Fruit fly (Drosophila melanogaster) whole organism, adult: ENCODE results near the gene CG9008.

Experiments used
- CG11617 ChIP-seq: fragments of 200-800 bp; sonication (Bioruptor generic); optimal IDR thresholded peaks from 2 replicates; lab custom pipeline; 2017; ENCODE audit warnings: mild to moderate bottlenecking, missing biosample characterization, missing genetic modification reagents, missing genetic modification characterization
- CG12768 ChIP-seq: fragments of 200-800 bp; sonication (Bioruptor generic); optimal IDR thresholded peaks from 2 replicates; lab custom pipeline; 2017; ENCODE audit warnings: missing biosample characterization, missing genetic modification characterization, mild to moderate bottlenecking, moderate library complexity, missing genetic modification reagents
- CG14711 ChIP-seq: fragments of 200-800 bp; sonication (Bioruptor generic); optimal IDR thresholded peaks from 2 replicates; lab custom pipeline; 2018; ENCODE audit warnings: missing biosample characterization, mild to moderate bottlenecking, missing genetic modification characterization, moderate library complexity
- CG1620 ChIP-seq: fragments of 200-800 bp; sonication (Bioruptor generic); optimal IDR thresholded peaks from 2 replicates; lab custom pipeline; 2016; ENCODE audit warnings: missing biosample characterization, missing genetic modification characterization
- CG33017 ChIP-seq: fragments of 200-800 bp; sonication (Bioruptor generic); optimal IDR thresholded peaks from 2 replicates; lab custom pipeline; 2018; ENCODE audit warnings: missing biosample characterization, mild to moderate bottlenecking, missing genetic modification characterization, moderate library complexity
- CG5204 ChIP-seq: fragments of 200-800 bp; sonication (Bioruptor generic); optimal IDR thresholded peaks from 2 replicates; lab custom pipeline; 2016; ENCODE audit warnings: missing biosample characterization, missing genetic modification characterization
- CG7045 ChIP-seq: fragments of 200-800 bp; sonication (Bioruptor generic); optimal IDR thresholded peaks from 2 replicates; lab custom pipeline; 2017; ENCODE audit warnings: missing biosample characterization, mild to moderate bottlenecking, missing genetic modification characterization
- CG7101 ChIP-seq: fragments of 200-800 bp; sonication (Bioruptor generic); optimal IDR thresholded peaks from 2 replicates; lab custom pipeline; 2018; ENCODE audit warnings: missing biosample characterization, mild to moderate bottlenecking, missing genetic modification characterization, moderate library complexity
- Clk ChIP-seq: fragments of 200-800 bp; sonication (Bioruptor generic); optimal IDR thresholded peaks from 2 replicates; lab custom pipeline; 2017; ENCODE audit warnings: missing biosample characterization, missing genetic modification characterization
- Crg-1 ChIP-seq: fragments of 200-800 bp; sonication (Bioruptor generic); optimal IDR thresholded peaks from 2 replicates; lab custom pipeline; 2016; ENCODE audit warnings: missing biosample characterization, missing genetic modification characterization
- Hr96 ChIP-seq: fragments of 200-800 bp; sonication (Bioruptor generic); optimal IDR thresholded peaks from 2 replicates; lab custom pipeline; 2016; ENCODE audit warnings: missing biosample characterization, missing genetic modification characterization
- Mnt ChIP-seq: fragments of 200-800 bp; sonication (Bioruptor generic); optimal IDR thresholded peaks from 2 replicates; lab custom pipeline; 2016; ENCODE audit warnings: missing biosample characterization, mild to moderate bottlenecking, missing genetic modification characterization
- bab1 ChIP-seq: fragments of 200-800 bp; sonication (Bioruptor generic); optimal IDR thresholded peaks from 3 replicates; lab custom pipeline; 2019; ENCODE audit warnings: missing biosample characterization, mild to moderate bottlenecking, missing genetic modification characterization, moderate library complexity
- cic ChIP-seq: fragments of 200-800 bp; sonication (Bioruptor generic); optimal IDR thresholded peaks from 2 replicates; lab custom pipeline; 2017; ENCODE audit warnings: missing biosample characterization, mild to moderate bottlenecking, missing genetic modification characterization, moderate library complexity
- cnc ChIP-seq, 2 experiments: fragments of >200 bp; optimal IDR thresholded peaks; 2 replicates each; lab custom pipeline; 2017
- kay ChIP-seq: fragments of 200-800 bp; sonication (Bioruptor generic); peaks from one replicate; lab custom pipeline; 2016; ENCODE audit warnings: missing biosample characterization, missing genetic modification characterization, borderline replicate concordance
- ovo ChIP-seq: fragments of 200-800 bp; sonication (Bioruptor generic); optimal IDR thresholded peaks from 2 replicates; lab custom pipeline; 2016; ENCODE audit warnings: missing biosample characterization, missing genetic modification characterization
- pad ChIP-seq: fragments of 200-800 bp; sonication (Bioruptor generic); optimal IDR thresholded peaks from 3 replicates; lab custom pipeline; 2017; ENCODE audit warnings: missing biosample characterization, missing genetic modification characterization, mild to moderate bottlenecking, moderate library complexity, missing genetic modification reagents
- tj ChIP-seq: fragments of 200-800 bp; sonication (Bioruptor generic); optimal IDR thresholded peaks from 3 replicates; lab custom pipeline; 2017; ENCODE audit warnings: missing biosample characterization, mild to moderate bottlenecking, missing genetic modification characterization, moderate library complexity
- toe ChIP-seq: fragments of 200-800 bp; sonication (Bioruptor generic); optimal IDR thresholded peaks from 2 replicates; lab custom pipeline; 2016; ENCODE audit warnings: missing biosample characterization, missing genetic modification characterization

CG9008 gene

DNA sequence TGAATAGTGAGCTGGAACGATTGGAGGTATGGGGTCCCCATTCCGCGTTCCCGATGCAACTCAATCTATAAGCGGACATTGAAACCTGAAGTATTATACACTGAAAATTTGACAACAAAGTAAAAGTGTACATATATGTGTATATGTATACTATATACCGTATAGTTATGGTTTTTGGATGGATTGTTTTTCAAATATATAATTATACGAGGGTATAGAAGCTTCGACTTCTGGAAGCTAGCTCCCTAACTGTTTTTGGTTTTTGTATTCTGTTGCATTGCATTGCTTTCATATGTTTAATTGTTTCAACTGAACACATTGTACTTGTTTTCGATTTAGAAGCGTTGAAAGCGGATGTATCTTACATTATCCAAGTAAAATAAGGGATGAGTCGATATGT is 33.2 kb upstream of the CG9008 start, which contains the start of gene CG16888:
TSS of gene CG16888 (minus strand) at position 101 of the 400 bp plus-strand sequence.
- no peak for TF ChIP-seq CG1620 (GFP tag; lab: Kevin White, UChicago)
- no peak for TF ChIP-seq CG14711
- TF ChIP-seq tj (GFP tag; lab: Kevin White, UChicago): no peak
- TF ChIP-seq Hr96 (GFP tag; lab: Kevin White, UChicago): no peak
- TF ChIP-seq CG7101 (tag; lab: Kevin White, UChicago): no peak
- no peak for TF ChIP-seq kay (GFP tag; lab: Kevin White, UChicago)
- TF ChIP-seq Mnt: no peak

DNA sequence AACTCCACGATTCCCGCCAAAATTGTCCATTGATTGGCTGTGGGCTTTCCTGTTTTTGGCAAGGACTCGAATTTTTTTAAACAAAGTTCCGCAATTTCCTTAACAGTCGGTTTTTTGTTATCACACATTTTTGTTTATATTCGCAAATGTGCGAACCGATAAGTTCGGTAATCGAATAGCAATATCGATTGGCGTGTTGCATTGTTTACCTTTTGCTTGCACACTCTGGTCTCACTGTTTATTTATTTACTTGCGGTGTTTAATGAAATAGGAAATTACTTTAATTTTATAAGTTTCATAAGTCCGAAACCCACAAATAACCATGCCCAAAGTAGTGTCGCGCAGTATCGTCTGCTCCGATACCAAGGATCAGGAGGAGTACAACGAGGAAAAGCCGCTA is 31.4 kb upstream of the CG9008 start, which contains the start of the genes Adat1 and CG16865:
TSS of gene Adat1 (minus strand) at position 152 of the 400 bp plus-strand sequence.
TSS of gene CG16865 (plus strand) at position 200 of the 400 bp plus-strand sequence.
- TF ChIP-seq Hr96 (GFP tag; lab: Kevin White, UChicago) (no peak), CG33017 (tag; lab: Kevin White, UChicago) (no peak), toe (GFP tag; lab: Kevin White, UChicago) (no peak), tj (GFP tag; lab: Kevin White, UChicago) (no peak), Mnt (peak; percentile 23), Clk (GFP tag; lab: Kevin White, UChicago) (no peak), kay (GFP tag; lab: Kevin White, UChicago) (no peak), CG7045 (no peak), pad (GFP tag; lab: Kevin White, UChicago) (no peak), CG14711 (no peak), CG12768 (GFP tag; lab: Kevin White, UChicago) (no peak), CG7101 (tag; lab: Kevin White, UChicago) (no peak), CG1620 (GFP tag; lab: Kevin White, UChicago) (no peak), cnc (optimal IDR thresholded peaks at IDR 0.05; lab: Kevin White, UChicago) (no peak), cic (peak; percentile 22), bab1 (GFP tag; lab: Kevin White, UChicago) (peak; percentile 13), ovo (GFP tag; lab: Kevin White, UChicago) (no peak), CG5204 (no peak)

DNA sequence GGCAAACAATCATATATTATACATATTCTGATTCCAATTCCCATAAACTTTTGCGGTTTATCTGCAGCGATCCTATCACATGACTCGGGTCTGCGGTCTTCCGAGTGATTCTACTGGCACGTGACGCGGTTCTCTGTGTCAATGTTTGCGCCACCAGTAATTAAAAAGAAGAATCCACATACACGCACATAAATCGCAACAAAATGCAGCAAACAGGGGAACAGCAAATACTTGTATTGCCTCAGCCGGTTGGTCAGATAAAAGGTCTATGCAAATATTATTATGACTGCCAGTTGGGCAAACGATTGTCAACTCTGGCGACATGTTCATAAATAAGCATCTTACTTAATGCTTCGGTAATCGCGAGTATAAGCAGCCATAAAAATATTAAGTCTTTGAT is 28.0 kb upstream of the CG9008 start:
- TF ChIP-seq kay (GFP tag; lab: Kevin White, UChicago) (no peak), bab1 (GFP tag; lab: Kevin White, UChicago) (no peak), toe (GFP tag; lab: Kevin White, UChicago) (no peak), Crg-1 (GFP tag; lab: Kevin White, UChicago) (peak; percentile 45), Mnt (peak; percentile 10), tj (GFP tag; lab: Kevin White, UChicago) (no peak), pad (GFP tag; lab: Kevin White, UChicago) (no peak), ovo (GFP tag; lab: Kevin White, UChicago) (peak; percentile 43), Clk (GFP tag; lab: Kevin White, UChicago) (no peak), CG14711 (no peak), cnc (optimal IDR thresholded peaks at IDR 0.05; lab: Kevin White, UChicago) (no peak), CG5204 (no peak), cic (no peak), CG7045 (peak; percentile 34), CG33017 (tag; lab: Kevin White, UChicago) (peak; percentile 61), Hr96 (GFP tag; lab: Kevin White, UChicago) (no peak), CG11617 (GFP tag; lab: Kevin White, UChicago) (peak; percentile 30), CG7101 (tag; lab: Kevin White, UChicago) (peak; percentile 55), CG12768 (GFP tag; lab: Kevin White, UChicago) (peak; percentile 21), CG1620 (GFP tag; lab: Kevin White, UChicago) (no peak)

DNA sequence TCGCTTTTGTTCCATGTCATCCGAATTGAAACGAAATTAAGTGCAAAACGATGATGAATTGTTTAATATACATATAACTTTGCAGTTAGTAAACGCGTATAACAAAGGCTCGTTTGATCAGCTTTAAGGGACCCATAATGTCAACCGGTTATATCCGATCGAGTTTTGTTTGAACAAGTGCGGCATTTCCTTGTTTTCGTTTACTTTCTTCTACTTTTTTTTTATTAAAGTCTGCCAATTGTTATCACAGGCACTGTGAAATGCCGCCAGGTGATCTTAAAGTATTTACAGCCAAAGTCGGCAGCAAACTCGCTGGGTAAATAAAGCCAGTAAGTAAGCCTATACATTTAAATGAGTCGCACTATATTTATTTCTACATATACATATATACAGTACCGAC is 27.1 kb upstream of the CG9008 start:
- TF ChIP-seq CG5204: no peak
- TF ChIP-seq CG12768 (GFP tag; lab: Kevin White, UChicago): peak; percentile 2
- no peak for TF ChIP-seq Clk (GFP tag; lab: Kevin White, UChicago)

DNA sequence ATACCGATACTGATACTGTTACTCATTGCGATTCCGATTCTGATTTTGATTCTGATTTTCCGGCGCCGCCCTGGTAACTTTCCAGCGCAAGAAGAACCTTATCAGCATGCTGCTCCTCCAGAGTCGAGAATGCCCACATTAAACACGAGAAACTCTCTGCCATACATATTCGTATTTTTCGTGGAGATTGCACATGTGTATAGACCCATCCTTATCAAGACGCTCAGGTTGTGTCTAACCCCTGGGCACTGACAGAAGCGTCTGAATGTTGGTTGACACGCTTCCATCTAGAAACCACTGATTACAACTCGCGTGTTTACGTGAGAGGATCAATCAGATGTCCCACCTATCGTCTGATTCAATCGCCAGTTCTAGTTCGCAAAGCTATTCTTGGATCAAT is 25.2 kb upstream of the CG9008 start:
- no peak for TF ChIP-seq CG11617 (GFP tag; lab: Kevin White, UChicago)
- TF ChIP-seq cic: peak; percentile 13
- TF ChIP-seq Mnt: peak; percentile 52
- no peak for TF ChIP-seq CG7101 (tag; lab: Kevin White, UChicago)
- no peak for TF ChIP-seq Clk (GFP tag; lab: Kevin White, UChicago)
- no peak for TF ChIP-seq Crg-1 (GFP tag; lab: Kevin White, UChicago)
- no peak for TF ChIP-seq CG14711

DNA sequence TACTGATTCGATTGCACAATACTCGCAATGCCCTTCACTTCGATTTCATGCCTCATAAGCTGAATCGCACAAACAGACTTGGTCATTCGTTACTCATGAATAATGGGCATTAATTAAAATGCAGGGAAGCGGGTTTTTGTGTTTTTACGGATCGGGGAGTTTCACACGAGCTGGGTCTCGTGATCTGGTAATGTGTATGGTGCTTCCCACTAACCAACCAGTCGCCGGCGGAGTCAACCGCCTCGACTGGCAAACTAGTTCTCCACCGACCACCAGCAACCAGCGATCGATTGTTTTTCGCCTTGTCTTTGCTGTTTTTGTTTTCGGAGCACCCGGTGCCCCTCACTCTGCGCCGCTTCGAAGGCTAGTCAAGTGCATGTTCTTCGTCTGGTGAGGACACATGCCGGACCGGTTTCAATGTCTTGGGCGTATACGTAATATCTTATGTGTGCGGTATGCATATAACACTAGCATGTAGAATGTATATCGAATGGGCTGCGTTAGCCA is 24.6 kb upstream of the CG9008 start:
- no peak for TF ChIP-seq CG1620 (GFP tag; lab: Kevin White, UChicago)
- peak; percentile 3 for TF ChIP-seq cic

DNA sequence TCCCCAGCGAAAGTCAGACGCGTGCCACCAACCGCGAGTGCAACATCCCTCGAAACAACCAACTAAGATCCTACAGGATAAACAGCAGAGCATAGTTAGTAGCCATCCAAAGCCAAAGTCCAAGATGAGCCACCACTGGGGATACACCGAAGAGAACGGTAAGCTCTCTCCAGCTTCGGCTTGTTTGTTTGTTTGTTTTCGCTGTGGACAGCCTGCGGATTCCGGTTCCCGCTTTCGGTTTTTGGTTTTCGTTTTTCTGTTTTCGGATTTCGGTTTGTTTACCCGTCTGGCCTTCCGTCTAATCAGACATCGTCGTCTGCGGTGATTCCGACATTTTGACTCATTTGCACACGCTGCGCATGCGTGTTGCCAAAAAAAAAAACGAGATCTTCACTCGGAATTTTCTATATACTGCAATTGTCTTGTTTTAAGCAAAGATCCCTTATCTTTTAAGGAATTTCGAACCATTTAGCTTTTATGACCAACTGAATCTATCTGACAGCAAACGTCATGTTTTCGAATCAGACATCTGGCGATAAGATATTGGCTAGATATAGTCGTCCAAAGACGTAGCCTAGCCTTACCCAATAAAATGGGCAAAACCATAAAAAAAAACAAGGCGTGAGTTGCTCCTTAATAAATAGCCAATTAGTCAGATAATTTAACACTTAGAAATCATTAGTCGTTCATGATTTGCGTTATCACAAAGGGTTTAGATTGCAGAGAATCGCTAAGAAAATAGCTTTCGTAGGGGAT is 24.0 kb upstream of the CG9008 start:
- TF ChIP-seq CG12768 (GFP tag; lab: Kevin White, UChicago): no peak
- TF ChIP-seq kay (GFP tag; lab: Kevin White, UChicago): peak; percentile 90
